Worm (Caenorhabditis elegans): ENCODE results near the gene algn-6.

- TF ChIP-seq flt-1 (GFP tag; IDR thresholded peaks at IDR 0.05) (no peak), ref-1 (GFP tag; conservative IDR thresholded peaks at IDR 0.05) (no peak), tab-1 (GFP tag; IDR thresholded peaks at IDR 0.05) (no peak), ztf-29 (GFP tag; IDR thresholded peaks at IDR 0.05) (no peak), cog-1 (tag; optimal IDR thresholded peaks at IDR 0.05) (no peak)
These were observed 2.7 kb downstream of the algn-6 start, which contains the start of gene T05H10.1 for ce11 chrII:8042289-8042688.
